Fruit fly (Drosophila melanogaster) Kc167 (cell line): ENCODE data around the gene BTBD9.

ENCODE experiments used
- Myc ChIP-seq: fragments of >200 bp; optimal IDR thresholded peaks from 2 replicates; lab custom pipeline; 2017; ENCODE audit warnings: missing external identifiers
- Sin3A ChIP-seq: fragments of >200 bp; optimal IDR thresholded peaks from 2 replicates; lab custom pipeline; 2018; ENCODE audit warnings: missing external identifiers
- h ChIP-seq: fragments of >200 bp; optimal IDR thresholded peaks from 3 replicates; lab custom pipeline; 2018; ENCODE audit warnings: missing external identifiers
- insv ChIP-seq: fragments of >200 bp; optimal IDR thresholded peaks from 3 replicates; lab custom pipeline; 2018; ENCODE audit warnings: missing external identifiers
- psq ChIP-seq: fragments of >200 bp; optimal IDR thresholded peaks from 2 replicates; lab custom pipeline; 2017; ENCODE audit warnings: missing external identifiers
- ttk ChIP-seq: sonication (Bioruptor generic); optimal IDR thresholded peaks from 2 replicates; lab custom pipeline; 2017; ENCODE audit warnings: missing external identifiers

Gene BTBD9

dm6 chrX:10740953-10741500, 27.3 kb upstream of the BTBD9 start:
- no peak for TF ChIP-seq Sin3A (lab: Kevin White, UChicago)
- TF ChIP-seq h (lab: Kevin White, UChicago) = no peak
- TF ChIP-seq ttk (lab: Kevin White, UChicago) = no peak
- TF ChIP-seq insv (lab: Kevin White, UChicago) = no peak
- TF ChIP-seq psq = no peak
- TF ChIP-seq Myc (lab: Kevin White, UChicago) = no peak

DNA sequence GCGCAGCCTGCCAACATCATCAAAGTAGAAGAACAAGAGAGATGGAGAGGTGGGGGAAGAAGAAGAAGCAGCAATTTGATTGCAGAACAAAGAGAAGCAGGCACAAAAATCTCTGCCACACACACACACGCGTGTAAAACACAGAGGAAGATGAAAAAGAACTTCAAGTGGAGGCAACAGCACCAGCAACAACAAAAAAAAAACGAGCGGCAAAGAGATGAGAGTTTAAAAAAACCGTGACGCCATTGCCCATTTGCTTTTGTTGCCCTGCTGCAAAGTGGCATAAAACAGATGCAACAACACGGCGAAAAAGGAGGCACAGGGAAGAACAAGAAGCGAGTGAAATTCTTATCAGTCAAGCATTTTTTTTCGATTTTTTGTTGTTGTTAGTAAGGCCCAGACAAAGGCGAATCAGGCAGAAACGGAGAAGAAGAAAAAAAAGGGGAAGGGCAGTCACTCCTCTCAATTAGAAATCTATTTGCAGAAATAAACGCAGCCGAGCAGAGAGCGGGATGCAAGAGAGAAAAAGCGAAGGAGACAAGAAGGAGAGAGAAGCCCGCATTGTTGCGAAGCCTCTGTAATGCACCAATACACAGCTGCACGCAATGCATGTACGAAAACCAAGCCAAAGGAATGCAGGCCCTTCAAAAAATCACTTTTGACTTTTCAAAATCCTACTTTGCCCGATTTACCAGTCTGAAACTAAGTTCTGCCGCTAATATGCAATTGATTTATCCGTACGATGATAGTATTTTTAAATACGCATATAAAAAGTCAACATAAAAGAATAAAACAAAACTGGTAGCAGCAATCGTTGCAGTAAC, 26.4 kb upstream of the BTBD9 start:
- no peak for TF ChIP-seq Sin3A (lab: Kevin White, UChicago)
- no peak for TF ChIP-seq Myc (lab: Kevin White, UChicago)
- peak; percentile 9 for TF ChIP-seq psq

dm6 chrX:10742578-10742976, 25.8 kb upstream of the BTBD9 start:
- TF ChIP-seq Sin3A (lab: Kevin White, UChicago) (no peak), Myc (lab: Kevin White, UChicago) (no peak), h (lab: Kevin White, UChicago) (no peak), psq (no peak), insv (lab: Kevin White, UChicago) (no peak), ttk (lab: Kevin White, UChicago) (no peak)

DNA sequence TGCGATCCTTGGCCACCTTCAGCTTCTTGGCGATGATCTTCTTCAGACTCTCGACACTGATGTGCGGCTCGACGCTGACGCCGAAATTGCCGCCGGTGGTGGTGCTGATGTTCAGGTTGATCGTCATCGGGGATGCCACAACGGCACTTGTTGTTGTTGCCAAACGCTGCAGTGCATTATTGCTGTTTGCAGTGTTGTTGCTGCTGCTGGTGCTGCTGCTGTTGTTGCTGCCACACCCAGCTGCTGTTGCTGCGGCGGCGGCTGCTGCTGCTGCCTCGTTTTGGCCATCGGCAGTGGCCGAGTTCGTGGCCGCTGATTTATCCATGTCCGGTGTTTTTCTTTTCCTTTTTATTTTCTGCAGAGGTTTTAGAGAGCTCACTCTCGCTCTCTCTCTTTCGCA, 24.5 kb upstream of the BTBD9 start:
- no peak for TF ChIP-seq insv (lab: Kevin White, UChicago)
- TF ChIP-seq Sin3A (lab: Kevin White, UChicago) = no peak
- no peak for TF ChIP-seq psq
- TF ChIP-seq ttk (lab: Kevin White, UChicago) = no peak
- no peak for TF ChIP-seq h (lab: Kevin White, UChicago)
- no peak for TF ChIP-seq Myc (lab: Kevin White, UChicago)

dm6 chrX:10744315-10744767, 24.0 kb upstream of the BTBD9 start, which contains the start of gene ras:
Gene ras (plus strand): TSS chrX:10744502.
- TF ChIP-seq ttk (lab: Kevin White, UChicago) = no peak
- TF ChIP-seq Myc (lab: Kevin White, UChicago) = no peak
- no peak for TF ChIP-seq psq
- no peak for TF ChIP-seq h (lab: Kevin White, UChicago)
- TF ChIP-seq insv (lab: Kevin White, UChicago) = no peak
- no peak for TF ChIP-seq Sin3A (lab: Kevin White, UChicago)

- TF ChIP-seq psq (no peak), insv (lab: Kevin White, UChicago) (peak; percentile 3), Myc (lab: Kevin White, UChicago) (no peak), h (lab: Kevin White, UChicago) (no peak), ttk (lab: Kevin White, UChicago) (no peak), Sin3A (lab: Kevin White, UChicago) (peak; percentile 100)
These were observed 23.4 kb upstream of the BTBD9 start, which contains the start of gene stx for dm6 chrX:10744773-10745589. Gene stx (minus strand): TSS chrX:10744943.

dm6 chrX:10745590-10745953, 22.8 kb upstream of the BTBD9 start:
- TF ChIP-seq Myc (lab: Kevin White, UChicago) = no peak
- no peak for TF ChIP-seq insv (lab: Kevin White, UChicago)
- TF ChIP-seq psq = no peak
- TF ChIP-seq ttk (lab: Kevin White, UChicago) = no peak

- TF ChIP-seq psq (no peak), h (lab: Kevin White, UChicago) (no peak), Sin3A (lab: Kevin White, UChicago) (no peak), insv (lab: Kevin White, UChicago) (no peak), Myc (lab: Kevin White, UChicago) (no peak), ttk (lab: Kevin White, UChicago) (no peak)
These were observed 19.7 kb upstream of the BTBD9 start for dm6 chrX:10748647-10749046.

dm6 chrX:10750676-10751075, 17.7 kb upstream of the BTBD9 start:
- no peak for TF ChIP-seq insv (lab: Kevin White, UChicago)
- TF ChIP-seq Myc (lab: Kevin White, UChicago) = no peak
- TF ChIP-seq ttk (lab: Kevin White, UChicago) = no peak
- TF ChIP-seq h (lab: Kevin White, UChicago) = no peak
- TF ChIP-seq Sin3A (lab: Kevin White, UChicago) = no peak
- TF ChIP-seq psq = no peak

DNA sequence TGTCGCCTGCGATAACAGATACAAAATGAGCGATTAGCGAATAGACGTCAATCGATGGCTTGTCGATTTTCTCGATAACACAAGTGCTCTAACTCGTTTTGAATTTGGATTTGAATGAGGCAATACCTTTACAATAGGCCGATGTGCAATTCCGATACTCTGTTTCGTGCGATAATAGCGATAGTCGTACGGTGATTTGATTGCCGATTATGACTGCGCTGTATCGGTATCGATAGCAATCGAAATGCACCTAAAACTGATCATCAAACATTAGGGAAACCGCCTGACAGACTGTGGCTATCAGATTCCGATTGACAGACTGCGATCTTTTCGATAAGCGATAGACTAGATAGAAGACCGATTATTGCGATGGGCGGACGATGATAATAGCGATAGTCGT, 16.6 kb upstream of the BTBD9 start:
- TF ChIP-seq ttk (lab: Kevin White, UChicago) = no peak
- no peak for TF ChIP-seq psq
- no peak for TF ChIP-seq Myc (lab: Kevin White, UChicago)
- TF ChIP-seq insv (lab: Kevin White, UChicago) = no peak
- no peak for TF ChIP-seq h (lab: Kevin White, UChicago)
- TF ChIP-seq Sin3A (lab: Kevin White, UChicago) = no peak

DNA sequence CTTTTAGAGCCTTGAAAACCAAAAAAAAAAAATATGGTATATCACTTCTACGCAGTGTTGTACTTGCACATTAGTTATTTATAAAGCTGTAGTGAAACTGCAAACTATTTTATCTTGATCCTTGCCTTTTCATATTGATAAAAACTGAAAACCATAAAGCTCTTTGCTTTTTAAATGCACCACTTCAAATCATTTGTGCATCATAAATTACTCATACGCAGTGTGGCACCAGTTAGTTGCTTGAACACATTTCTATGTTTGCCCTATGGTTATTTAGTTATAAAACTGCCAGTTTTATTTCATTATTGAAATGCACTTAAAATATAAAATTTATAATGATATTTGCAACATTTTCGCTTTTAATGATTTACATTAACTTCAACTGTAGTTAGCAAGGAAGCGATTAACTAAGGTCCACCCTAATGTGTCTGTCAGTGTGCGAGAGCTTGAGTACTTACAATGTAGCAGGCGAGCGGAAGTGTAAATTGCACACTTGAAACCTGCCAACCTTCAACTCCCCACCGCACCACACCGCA, 12.2 kb upstream of the BTBD9 start:
- TF ChIP-seq Myc (lab: Kevin White, UChicago) = no peak
- TF ChIP-seq Sin3A (lab: Kevin White, UChicago) = no peak
- TF ChIP-seq insv (lab: Kevin White, UChicago) = no peak
- TF ChIP-seq ttk (lab: Kevin White, UChicago) = no peak
- TF ChIP-seq psq = no peak
- no peak for TF ChIP-seq h (lab: Kevin White, UChicago)
